Worm (Caenorhabditis elegans) whole organism, young adult: ENCODE measurements around the gene C34D4.2.

ENCODE experiments used
- F49E8.2 ChIP-seq: sonication (generic microtip); optimal IDR thresholded peaks from 3 replicates; lab custom pipeline; 2017; ENCODE audit warnings: missing genetic modification characterization, mild to moderate bottlenecking, missing compliant biosample characterization, antibody characterized with exemption, moderate library complexity; ENCODE audit not compliant: insufficient read depth
- K12H6.12 ChIP-seq: fragments of 200-800 bp; sonication (Bioruptor generic); optimal IDR thresholded peaks from 2 replicates; lab custom pipeline; 2018; ENCODE audit warnings: mild to moderate bottlenecking, missing genetic modification characterization, missing compliant biosample characterization
- Y79H2A.3 ChIP-seq: fragments of 200-800 bp; sonication (Bioruptor generic); conservative IDR thresholded peaks from 2 replicates; pipeline ENCODE4 v1.3.6; 2022; ENCODE audit warnings: missing genetic modification reagents, missing genetic modification characterization, missing compliant biosample characterization
- ZK185.1 ChIP-seq: sonication (generic microtip); optimal IDR thresholded peaks from 2 replicates; lab custom pipeline; 2016; ENCODE audit warnings: mild to moderate bottlenecking, missing genetic modification characterization, missing compliant biosample characterization; ENCODE audit not compliant: poor library complexity, severe bottlenecking
- dpff-1 ChIP-seq: sonication (generic microtip); optimal IDR thresholded peaks from 2 replicates; lab custom pipeline; 2017; ENCODE audit warnings: mild to moderate bottlenecking, missing genetic modification characterization, missing compliant biosample characterization
- snpc-1.3 ChIP-seq: sonication (generic microtip); optimal IDR thresholded peaks from 2 replicates; lab custom pipeline; 2017; ENCODE audit warnings: missing genetic modification characterization, mild to moderate bottlenecking, missing compliant biosample characterization, antibody characterized with exemption, moderate library complexity, missing genotype, missing genetic modification reagents; ENCODE audit not compliant: insufficient read depth
- snpc-3.4 ChIP-seq: sonication (generic microtip); optimal IDR thresholded peaks from 2 replicates; lab custom pipeline; 2017; ENCODE audit warnings: missing genetic modification characterization, mild to moderate bottlenecking, missing compliant biosample characterization, antibody characterized with exemption, moderate library complexity, missing genotype, missing genetic modification reagents
- zim-3 ChIP-seq: sonication (generic microtip); optimal IDR thresholded peaks from 2 replicates; lab custom pipeline; 2017; ENCODE audit warnings: mild to moderate bottlenecking, missing genetic modification characterization, moderate library complexity, missing compliant biosample characterization

- no peak for TF ChIP-seq F49E8.2 (tag; lab: Kevin White, UChicago)
- TF ChIP-seq snpc-3.4: no peak
- TF ChIP-seq zim-3: no peak
- no peak for TF ChIP-seq snpc-1.3 (tag; lab: Kevin White, UChicago)
- no peak for TF ChIP-seq dpff-1 (tag; lab: Kevin White, UChicago)
- no peak for TF ChIP-seq ZK185.1
- TF ChIP-seq K12H6.12 (tag; lab: Kevin White, UChicago): no peak
- no peak for TF ChIP-seq Y79H2A.3 (GFP tag; lab: Robert Waterston, UW)
These were observed 30.1 kb downstream of the C34D4.2 start, which contains the start of gene clec-179 for ce11 chrIV:7184597-7184996.
